Worm (Caenorhabditis elegans) whole organism, late embryonic: ENCODE measurements around the gene adr-2.

Experiments used
- C08G9.2 ChIP-seq: sonication (generic microtip); optimal IDR thresholded peaks from 2 replicates; lab custom pipeline; 2016; ENCODE audit warnings: mild to moderate bottlenecking, missing genetic modification characterization, moderate library complexity, missing compliant biosample characterization
- K09A11.1 ChIP-seq: sonication (generic microtip); optimal IDR thresholded peaks from 2 replicates; lab custom pipeline; 2017; ENCODE audit warnings: antibody characterized with exemption, mild to moderate bottlenecking, missing genetic modification characterization, missing compliant biosample characterization; ENCODE audit not compliant: insufficient read depth
- T23F11.4 ChIP-seq: fragments of 200-800 bp; sonication (Bioruptor generic); optimal IDR thresholded peaks from 2 replicates; lab custom pipeline; 2018; ENCODE audit warnings: mild to moderate bottlenecking, missing genetic modification characterization, missing compliant biosample characterization
- ceh-18 ChIP-seq: sonication (generic microtip); optimal IDR thresholded peaks from 2 replicates; lab custom pipeline; 2016; ENCODE audit warnings: missing genetic modification characterization, missing compliant biosample characterization
- ceh-19 ChIP-seq: fragments of 200-800 bp; sonication (Bioruptor generic); optimal IDR thresholded peaks from 2 replicates; lab custom pipeline; 2018; ENCODE audit warnings: mild to moderate bottlenecking, missing genetic modification characterization, missing compliant biosample characterization
- ceh-2 ChIP-seq: sonication (generic microtip); optimal IDR thresholded peaks from 2 replicates; lab custom pipeline; 2016; ENCODE audit warnings: missing genotype, missing genetic modification characterization, missing compliant biosample characterization
- ceh-22 ChIP-seq: sonication (generic microtip); optimal IDR thresholded peaks from 2 replicates; lab custom pipeline; 2017; ENCODE audit warnings: missing biosample characterization, missing genetic modification characterization
- ceh-24 ChIP-seq: sonication (generic microtip); optimal IDR thresholded peaks from 2 replicates; lab custom pipeline; 2016; ENCODE audit warnings: mild to moderate bottlenecking, missing genetic modification characterization, missing compliant biosample characterization
- ceh-31 ChIP-seq: sonication (generic microtip); optimal IDR thresholded peaks from 2 replicates; lab custom pipeline; 2016; ENCODE audit warnings: missing genetic modification characterization, missing compliant biosample characterization
- ceh-34 ChIP-seq: sonication (generic microtip); optimal IDR thresholded peaks from 2 replicates; lab custom pipeline; 2016; ENCODE audit warnings: mild to moderate bottlenecking, missing genetic modification characterization, missing compliant biosample characterization
- ceh-45 ChIP-seq: fragments of 200-800 bp; sonication (Bioruptor generic); IDR thresholded peaks from 2 replicates; pipeline ENCODE4 v1.3.6; 2022; ENCODE audit warnings: missing genetic modification reagents, missing genetic modification characterization, missing compliant biosample characterization
- che-1 ChIP-seq: sonication (generic microtip); optimal IDR thresholded peaks from 2 replicates; lab custom pipeline; 2016; ENCODE audit warnings: mild to moderate bottlenecking, missing genetic modification characterization, missing compliant biosample characterization
- dmd-4 ChIP-seq: sonication (generic microtip); optimal IDR thresholded peaks from 2 replicates; lab custom pipeline; 2016; ENCODE audit warnings: borderline replicate concordance, missing genetic modification characterization, missing compliant biosample characterization
- dve-1 ChIP-seq: sonication (generic microtip); optimal IDR thresholded peaks from 2 replicates; lab custom pipeline; 2017; ENCODE audit warnings: antibody characterized with exemption, mild to moderate bottlenecking, missing genetic modification characterization, missing compliant biosample characterization
- elt-2 ChIP-seq: sonication (generic microtip); optimal IDR thresholded peaks from 2 replicates; lab custom pipeline; 2016; ENCODE audit warnings: missing genetic modification reagents, missing genetic modification characterization, missing compliant biosample characterization
- ets-4 ChIP-seq: sonication (generic microtip); optimal IDR thresholded peaks from 2 replicates; lab custom pipeline; 2016; ENCODE audit warnings: missing genetic modification characterization, missing compliant biosample characterization
- fkh-6 ChIP-seq: sonication (generic microtip); optimal IDR thresholded peaks from 2 replicates; lab custom pipeline; 2016; ENCODE audit warnings: missing genetic modification characterization, missing compliant biosample characterization
- gmeb-2 ChIP-seq: sonication (generic microtip); optimal IDR thresholded peaks from 2 replicates; lab custom pipeline; 2016; ENCODE audit warnings: missing genetic modification characterization, inconsistent platforms, missing compliant biosample characterization
- hlh-30 ChIP-seq: sonication (generic microtip); optimal IDR thresholded peaks from 2 replicates; lab custom pipeline; 2017; ENCODE audit warnings: antibody characterized with exemption, missing genetic modification characterization, missing compliant biosample characterization; ENCODE audit not compliant: insufficient read depth
- madf-2 ChIP-seq: sonication (generic microtip); optimal IDR thresholded peaks from 2 replicates; lab custom pipeline; 2017; ENCODE audit warnings: missing genetic modification characterization, missing compliant biosample characterization
- nfya-1 ChIP-seq: sonication (generic microtip); optimal IDR thresholded peaks from 2 replicates; lab custom pipeline; 2017; ENCODE audit warnings: missing genetic modification characterization, mild to moderate bottlenecking, missing compliant biosample characterization, antibody characterized with exemption, moderate library complexity
- npax-4 ChIP-seq: sonication (generic microtip); optimal IDR thresholded peaks from 2 replicates; lab custom pipeline; 2016; ENCODE audit warnings: missing genetic modification characterization, missing compliant biosample characterization
- odd-2 ChIP-seq: sonication (generic microtip); optimal IDR thresholded peaks from 2 replicates; lab custom pipeline; 2017; ENCODE audit warnings: antibody characterized with exemption, mild to moderate bottlenecking, missing genetic modification characterization, missing compliant biosample characterization
- pha-4 ChIP-seq: fragments of 150-350 bp; optimal IDR thresholded peaks from 2 replicates; lab custom pipeline; 2018; ENCODE audit warnings: missing biosample characterization, missing genetic modification reagents, missing genetic modification characterization
- pqm-1 ChIP-seq: sonication (generic microtip); optimal IDR thresholded peaks from 2 replicates; lab custom pipeline; 2016; ENCODE audit warnings: missing genetic modification characterization, missing compliant biosample characterization
- ref-2 ChIP-seq: sonication (generic microtip); optimal IDR thresholded peaks from 2 replicates; lab custom pipeline; 2016; ENCODE audit warnings: missing genetic modification characterization, missing compliant biosample characterization
- rnt-1 ChIP-seq: sonication (generic microtip); optimal IDR thresholded peaks from 2 replicates; lab custom pipeline; 2016; ENCODE audit warnings: missing genetic modification characterization, missing compliant biosample characterization
- sdc-2 ChIP-seq: sonication (generic microtip); optimal IDR thresholded peaks from 2 replicates; lab custom pipeline; 2016; ENCODE audit warnings: missing genotype, missing genetic modification characterization, missing compliant biosample characterization
- sox-2 ChIP-seq: fragments of 200-800 bp; sonication (Bioruptor generic); IDR thresholded peaks from 2 replicates; pipeline ENCODE4 v1.3.6; 2022; ENCODE audit warnings: missing genetic modification reagents, missing genetic modification characterization, missing compliant biosample characterization
- syd-9 ChIP-seq: sonication (generic microtip); optimal IDR thresholded peaks from 2 replicates; lab custom pipeline; 2016; ENCODE audit warnings: mild to moderate bottlenecking, missing genetic modification characterization, moderate library complexity, missing compliant biosample characterization
- tbx-2 ChIP-seq: sonication (generic microtip); optimal IDR thresholded peaks from 2 replicates; lab custom pipeline; 2016; ENCODE audit warnings: missing genetic modification characterization, missing compliant biosample characterization
- ttx-3 ChIP-seq: sonication (generic microtip); optimal IDR thresholded peaks from 2 replicates; lab custom pipeline; 2016; ENCODE audit warnings: missing genetic modification reagents, missing genetic modification characterization, missing compliant biosample characterization
- unc-42 ChIP-seq: sonication (generic microtip); optimal IDR thresholded peaks from 2 replicates; lab custom pipeline; 2016; ENCODE audit warnings: missing genotype, missing genetic modification characterization, missing compliant biosample characterization
- unc-86 ChIP-seq: sonication (generic microtip); optimal IDR thresholded peaks from 2 replicates; lab custom pipeline; 2016; ENCODE audit warnings: missing genetic modification characterization, missing compliant biosample characterization
- zip-5 ChIP-seq: sonication (generic microtip); optimal IDR thresholded peaks from 2 replicates; lab custom pipeline; 2016; ENCODE audit warnings: missing genetic modification characterization, missing compliant biosample characterization

adr-2 gene

ce11 chrIII:7189581-7190128 is 43.0 kb downstream of the adr-2 start, which contains the start of gene rps-21 (continued):
- TF ChIP-seq che-1 (tag; lab: Kevin White, UChicago), result no peak
- TF ChIP-seq gmeb-2 (tag; lab: Kevin White, UChicago), result no peak
- TF ChIP-seq ceh-24 (tag; lab: Kevin White, UChicago), result no peak
- peak; percentile 71 for TF ChIP-seq ceh-31 (tag; lab: Kevin White, UChicago)
- TF ChIP-seq fkh-6 (tag; lab: Kevin White, UChicago), result no peak
- TF ChIP-seq, all 69 proteins: peak for 14

- TF ChIP-seq elt-2 (peak; percentile 49), syd-9 (no peak)
Measured at ce11 chrIII:7188300-7189052, 44.2 kb downstream of the adr-2 start, which contains the start of the genes F37C12.21 and F37C12.10. Gene F37C12.21, plus strand, starts transcription at chrIII:7188357. Gene F37C12.10, minus strand, starts transcription at chrIII:7188384.

- no peak for TF ChIP-seq pqm-1 (tag; lab: Kevin White, UChicago)
- TF ChIP-seq ceh-19 (GFP tag; lab: Kevin White, UChicago), result no peak
- TF ChIP-seq pha-4 (tag; lab: Kevin White, UChicago), result no peak
- no peak for TF ChIP-seq syd-9
- TF ChIP-seq npax-4 (tag; lab: Kevin White, UChicago), result no peak
- TF ChIP-seq sox-2, result no peak
- TF ChIP-seq K09A11.1, result no peak
- TF ChIP-seq fkh-6 (tag; lab: Kevin White, UChicago), result no peak
- no peak for TF ChIP-seq ceh-18
- TF ChIP-seq ceh-45, result no peak
- no peak for TF ChIP-seq dmd-4 (tag; lab: Kevin White, UChicago)
- TF ChIP-seq gmeb-2 (tag; lab: Kevin White, UChicago), result no peak
- TF ChIP-seq odd-2 (tag; lab: Kevin White, UChicago), result no peak
- TF ChIP-seq, all 69 proteins: peak for 0
Measured at ce11 chrIII:7185473-7185872, 47.2 kb downstream of the adr-2 start, which contains the start of gene F37C12.14. Gene F37C12.14, minus strand, starts transcription at chrIII:7185573.

ce11 chrIII:7184022-7184421 is 48.7 kb downstream of the adr-2 start, which contains the start of gene yju-2:
Gene yju-2, plus strand, starts transcription at chrIII:7184336.
- TF ChIP-seq ref-2 (peak; percentile 47), unc-86 (tag; lab: Kevin White, UChicago) (no peak), K09A11.1 (no peak), nfya-1 (tag; lab: Kevin White, UChicago) (peak; percentile 27), dve-1 (tag; lab: Kevin White, UChicago) (no peak), zip-5 (tag; lab: Kevin White, UChicago) (peak; percentile 26), sdc-2 (tag; lab: Kevin White, UChicago) (peak; percentile 2), madf-2 (tag; lab: Kevin White, UChicago) (no peak), ets-4 (tag; lab: Kevin White, UChicago) (peak; percentile 22), tbx-2 (peak; percentile 57), ceh-31 (tag; lab: Kevin White, UChicago) (peak; percentile 66), ceh-2 (tag; lab: Kevin White, UChicago) (peak; percentile 51), C08G9.2 (tag; lab: Kevin White, UChicago) (peak; percentile 21), unc-42 (tag; lab: Kevin White, UChicago) (peak; percentile 14), pqm-1 (tag; lab: Kevin White, UChicago) (no peak), ceh-34 (tag; lab: Kevin White, UChicago) (no peak)

DNA sequence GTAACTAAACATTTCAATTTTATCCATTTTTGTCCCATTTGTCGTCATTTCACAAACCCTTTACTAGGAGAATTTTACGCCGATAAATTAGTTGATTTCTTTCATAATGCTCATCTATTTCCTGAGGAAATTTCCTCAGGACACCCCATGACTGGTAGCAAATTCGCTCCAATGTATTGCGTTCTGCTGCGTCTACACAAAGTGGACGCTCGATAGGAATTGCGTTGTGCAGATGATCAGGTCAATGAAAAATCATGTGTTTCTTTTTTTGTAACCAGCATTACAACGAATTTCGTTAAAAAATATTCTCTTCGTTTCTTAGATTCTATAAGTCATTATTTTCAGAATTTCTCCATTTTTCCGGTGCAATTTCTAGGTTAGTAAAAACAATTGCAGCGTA is 50.9 kb downstream of the adr-2 start, which contains the start of gene epg-4:
epg-4 (plus strand) TSS at position 346 of the 400 bp plus-strand sequence.
- TF ChIP-seq T23F11.4 (GFP tag; lab: Kevin White, UChicago) (no peak), ref-2 (peak; percentile 32), ceh-31 (tag; lab: Kevin White, UChicago) (peak; percentile 73), rnt-1 (tag; lab: Kevin White, UChicago) (peak; percentile 34), ceh-18 (peak; percentile 12), hlh-30 (peak; percentile 91), tbx-2 (peak; percentile 22), ceh-22 (no peak), unc-42 (tag; lab: Kevin White, UChicago) (peak; percentile 3), ttx-3 (tag; lab: Kevin White, UChicago) (peak; percentile 11)
